Worm (Caenorhabditis elegans) whole organism, L3 larva: ENCODE data around the gene C12D8.13.

Experiments
- ZK546.5 ChIP-seq: sonication (generic microtip); optimal IDR thresholded peaks from 2 replicates; lab custom pipeline; 2017; ENCODE audit warnings: missing biosample characterization, missing genetic modification characterization
- daf-12 ChIP-seq: fragments of 150-350 bp; optimal IDR thresholded peaks from 2 replicates; lab custom pipeline; 2014; ENCODE audit warnings: missing biosample characterization, missing genetic modification reagents, missing genetic modification characterization
- egl-27 ChIP-seq: sonication (generic microtip); optimal IDR thresholded peaks from 4 replicates; lab custom pipeline; 2017; ENCODE audit warnings: missing biosample characterization, missing genetic modification reagents, missing genetic modification characterization
- fos-1 ChIP-seq: fragments of 150-350 bp; optimal IDR thresholded peaks from 2 replicates; lab custom pipeline; 2014; ENCODE audit warnings: missing biosample characterization, missing genetic modification characterization
- lin-15B ChIP-seq: fragments of 150-350 bp; optimal IDR thresholded peaks from 2 replicates; lab custom pipeline; 2014; ENCODE audit warnings: missing biosample characterization, missing genetic modification characterization
- lin-39 ChIP-seq: fragments of 150-350 bp; optimal IDR thresholded peaks from 2 replicates; lab custom pipeline; 2018; ENCODE audit warnings: missing biosample characterization, missing genetic modification reagents, missing genetic modification characterization
- nhr-76 ChIP-seq: fragments of 150-350 bp; sonication (generic microtip); optimal IDR thresholded peaks from 5 replicates; lab custom pipeline; 2014; ENCODE audit warnings: missing biosample characterization, missing genetic modification characterization
- pha-4 ChIP-seq: fragments of 150-350 bp; optimal IDR thresholded peaks from 2 replicates; lab custom pipeline; 2014; ENCODE audit warnings: missing biosample characterization, missing genetic modification reagents, missing genetic modification characterization
- tbx-2 ChIP-seq: sonication (generic microtip); optimal IDR thresholded peaks from 2 replicates; lab custom pipeline; 2016; ENCODE audit warnings: mild to moderate bottlenecking, missing genetic modification characterization, missing compliant biosample characterization
- unc-62 ChIP-seq: fragments of 150-350 bp; sonication (generic microtip); optimal IDR thresholded peaks from 4 replicates; lab custom pipeline; 2014; ENCODE audit warnings: missing biosample characterization, missing genetic modification reagents, missing genetic modification characterization
- zag-1 ChIP-seq: fragments of 150-350 bp; optimal IDR thresholded peaks from 2 replicates; lab custom pipeline; 2014; ENCODE audit warnings: missing biosample characterization, missing genetic modification characterization

DNA sequence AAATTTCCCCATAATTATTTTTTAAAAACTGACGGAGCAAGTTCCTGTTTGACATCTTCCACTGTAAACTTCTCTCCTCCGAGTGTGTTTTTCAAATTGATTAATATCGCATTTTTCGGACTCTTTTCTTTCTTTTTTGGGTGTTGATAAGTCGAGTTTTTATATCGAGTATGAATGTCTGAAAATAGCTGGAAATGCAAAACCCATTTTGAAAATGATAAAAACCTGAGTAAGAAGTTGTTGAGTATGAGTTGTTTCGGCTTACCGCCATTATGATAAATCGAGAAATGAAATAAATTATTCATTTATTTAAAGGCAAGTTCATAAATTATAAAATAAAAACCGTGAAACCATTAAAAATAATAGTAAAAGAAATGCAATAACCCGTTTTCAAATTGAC lies 34.8 kb downstream of the C12D8.13 start, which contains the start of gene ZK856.18:
- TF ChIP-seq unc-62: no peak
- TF ChIP-seq tbx-2 (tag; lab: Kevin White, UChicago): no peak
- TF ChIP-seq egl-27 (tag; lab: Kevin White, UChicago): no peak
- no peak for TF ChIP-seq ZK546.5
- no peak for TF ChIP-seq lin-15B (tag; lab: Kevin White, UChicago)
- no peak for TF ChIP-seq nhr-76
- TF ChIP-seq zag-1 (tag; lab: Kevin White, UChicago): no peak
- TF ChIP-seq pha-4 (tag; lab: Kevin White, UChicago): no peak
- TF ChIP-seq fos-1 (tag; lab: Kevin White, UChicago): no peak
- TF ChIP-seq lin-39 (tag; lab: Kevin White, UChicago): no peak
- no peak for TF ChIP-seq daf-12 (tag; lab: Kevin White, UChicago)
